Worm (Caenorhabditis elegans): ENCODE data around the gene asp-3.

DNA sequence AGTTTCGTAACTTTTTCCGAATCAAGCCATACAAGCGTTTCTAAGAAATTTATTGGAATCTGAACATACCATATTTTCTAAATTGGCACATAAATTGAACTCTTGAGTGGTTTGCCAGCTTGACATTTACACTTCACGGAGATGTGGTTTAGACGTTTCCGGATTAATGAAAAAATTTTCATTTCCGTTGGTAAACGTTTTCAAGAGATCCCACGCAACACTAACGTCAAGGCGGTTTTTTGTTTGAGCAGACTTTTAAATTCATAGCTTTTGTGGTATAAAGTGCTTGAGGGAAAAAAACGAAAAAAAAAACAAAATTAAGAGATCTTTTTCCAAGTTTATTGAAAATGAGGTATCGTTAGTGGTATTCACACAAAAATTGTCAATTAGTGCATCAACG is 44.3 kb downstream of the asp-3 start, which contains the start of gene F41B4.2:
- TF ChIP-seq pha-4 (tag; optimal IDR thresholded peaks at IDR 0.05) (no peak), elt-3 (tag; optimal IDR thresholded peaks at IDR 0.05) (no peak), ztf-4 (tag; optimal IDR thresholded peaks at IDR 0.05) (no peak), unc-62 (GFP tag; optimal IDR thresholded peaks at IDR 0.05) (no peak), nhr-76 (tag; optimal IDR thresholded peaks at IDR 0.05) (no peak), pqm-1 (tag; optimal IDR thresholded peaks at IDR 0.05) (no peak), ceh-28 (tag; optimal IDR thresholded peaks at IDR 0.05) (no peak), fos-1 (tag; optimal IDR thresholded peaks at IDR 0.05) (no peak), nhr-11 (tag; optimal IDR thresholded peaks at IDR 0.05) (no peak), ama-1 (optimal IDR thresholded peaks at IDR 0.05) (no peak)
